Worm (Caenorhabditis elegans) whole organism, L4/young adult: ENCODE data around the gene Y50E8A.11.

ENCODE experiments used
- W03F9.2 ChIP-seq: fragments of 150-350 bp; optimal IDR thresholded peaks from 2 replicates; lab custom pipeline; 2014; ENCODE audit warnings: missing biosample characterization, missing genetic modification characterization
- dao-5 ChIP-seq: sonication (generic microtip); optimal IDR thresholded peaks from 2 replicates; lab custom pipeline; 2016; ENCODE audit warnings: missing genotype, missing genetic modification characterization, moderate library complexity, missing compliant biosample characterization
- him-1 ChIP-seq: sonication (generic microtip); optimal IDR thresholded peaks from 2 replicates; lab custom pipeline; 2016; ENCODE audit warnings: missing genotype, missing genetic modification reagents, missing genetic modification characterization, missing compliant biosample characterization

Gene Y50E8A.11

DNA sequence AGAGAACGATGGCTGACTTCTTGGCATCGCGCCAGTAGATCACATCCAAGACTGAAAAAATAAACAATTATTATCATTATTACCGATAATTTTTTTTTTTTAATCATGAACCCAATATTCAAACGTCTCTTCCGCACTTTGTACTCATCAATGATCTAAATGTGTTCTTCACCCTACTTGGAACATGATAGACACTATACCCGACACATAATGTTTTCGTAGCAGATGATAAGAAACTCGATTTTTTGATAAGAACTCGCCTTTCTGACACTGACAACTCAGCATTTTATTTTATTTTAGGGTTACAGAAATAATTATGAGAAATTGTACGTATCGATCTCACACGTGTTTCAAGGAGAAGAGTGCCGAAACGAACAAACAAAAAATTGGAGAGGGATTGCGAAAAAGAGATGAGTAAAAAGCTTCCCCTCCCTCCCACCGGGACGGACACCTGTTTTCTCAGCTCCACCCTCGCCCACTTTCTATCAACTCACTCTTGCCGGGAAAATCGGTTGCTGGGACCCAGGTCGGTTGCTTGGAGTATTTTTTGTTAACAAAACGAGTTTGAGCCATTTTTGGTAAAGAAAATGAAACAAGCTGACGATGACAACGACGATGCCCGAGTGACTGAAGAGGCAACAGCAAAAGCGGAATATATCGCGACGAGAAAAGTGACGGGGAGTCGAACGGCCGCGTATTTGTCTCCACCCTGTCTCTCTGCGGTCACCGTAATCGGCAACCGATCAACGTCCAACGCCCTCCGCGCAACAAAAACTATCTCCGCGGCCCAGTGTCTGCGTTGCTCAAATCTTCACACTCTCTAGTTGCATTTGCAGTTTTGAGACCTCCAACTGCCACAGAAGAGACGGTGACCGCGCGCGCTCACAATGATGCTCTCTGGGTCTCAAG is 49.3 kb downstream of the Y50E8A.11 start:
- TF ChIP-seq dao-5 (tag; lab: Kevin White, UChicago) = no peak
- no peak for TF ChIP-seq him-1 (tag; lab: Kevin White, UChicago)
- TF ChIP-seq W03F9.2 (tag; lab: Kevin White, UChicago) = no peak

DNA sequence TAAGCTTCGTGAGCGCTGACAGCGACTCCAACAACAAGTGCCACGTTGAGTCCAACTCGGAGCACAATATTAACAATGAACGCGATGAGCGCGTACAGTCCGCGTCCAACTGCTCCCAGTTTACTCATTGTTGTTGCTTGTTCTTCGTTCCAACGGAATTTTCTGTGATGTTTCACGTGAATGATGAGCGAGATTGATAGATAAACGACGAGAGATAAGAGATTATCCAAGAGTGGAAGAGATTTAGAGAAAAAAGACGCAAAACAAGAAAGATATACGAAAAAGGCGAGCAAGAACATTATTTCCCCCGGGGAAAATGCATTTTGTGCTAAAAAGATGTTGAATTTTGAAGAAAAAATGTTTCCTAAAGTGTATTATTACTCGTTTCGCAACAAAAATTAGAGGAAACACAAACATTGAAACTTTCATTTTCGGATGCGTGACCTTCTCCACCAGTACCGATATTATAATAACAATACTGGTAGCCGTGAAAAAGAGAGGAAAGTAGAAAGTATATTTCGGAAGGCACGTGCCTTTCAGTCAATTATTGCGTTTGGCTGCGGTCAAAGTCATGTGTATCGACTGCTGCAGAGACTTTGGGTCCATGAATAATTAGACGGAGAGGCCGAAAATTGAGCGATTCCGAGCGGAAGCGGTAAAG is 50.4 kb downstream of the Y50E8A.11 start:
- TF ChIP-seq him-1 (tag; lab: Kevin White, UChicago) (no peak), dao-5 (tag; lab: Kevin White, UChicago) (no peak), W03F9.2 (tag; lab: Kevin White, UChicago) (no peak)
